Worm (Caenorhabditis elegans) whole organism, L1 larva: Measurements from ENCODE around the gene mlt-9.

ENCODE experiments used
- C16A3.4 ChIP-seq: fragments of 150-350 bp; optimal IDR thresholded peaks from 2 replicates; lab custom pipeline; 2014; ENCODE audit warnings: missing biosample characterization, missing genetic modification characterization
- F16B12.6 ChIP-seq: fragments of 150-350 bp; optimal IDR thresholded peaks from 2 replicates; lab custom pipeline; 2014; ENCODE audit warnings: missing biosample characterization, missing genetic modification characterization
- aha-1 ChIP-seq: fragments of 150-350 bp; optimal IDR thresholded peaks from 2 replicates; lab custom pipeline; 2014; ENCODE audit warnings: missing biosample characterization, missing genetic modification characterization
- alr-1 ChIP-seq: fragments of 200-800 bp; sonication (Bioruptor generic); optimal IDR thresholded peaks from 2 replicates; lab custom pipeline; 2018; ENCODE audit warnings: borderline replicate concordance, mild to moderate bottlenecking, missing genetic modification characterization, missing compliant biosample characterization
- blmp-1 ChIP-seq: fragments of 150-350 bp; optimal IDR thresholded peaks from 2 replicates; lab custom pipeline; 2014; ENCODE audit warnings: missing biosample characterization, missing genetic modification characterization
- ceh-63 ChIP-seq: fragments of 200-800 bp; sonication (Bioruptor generic); optimal IDR thresholded peaks from 2 replicates; lab custom pipeline; 2018; ENCODE audit warnings: mild to moderate bottlenecking, missing genetic modification characterization, missing compliant biosample characterization
- ces-1 ChIP-seq: fragments of 150-350 bp; optimal IDR thresholded peaks from 2 replicates; lab custom pipeline; 2014; ENCODE audit warnings: missing biosample characterization, missing genetic modification reagents, missing genetic modification characterization
- efl-1 ChIP-seq, 4 experiments: fragments of 150-350 bp; optimal IDR thresholded peaks in 3 of 4; peaks in 1 of 4; 1 replicate in 1 of 4; 2 replicates in 3 of 4; lab custom pipeline; 2014; ENCODE audit warnings: missing biosample characterization in 2 of 4, missing genetic modification characterization in 2 of 4, missing genetic modification reagents in 2 of 4
- efl-3 ChIP-seq: fragments of 200-800 bp; sonication (Bioruptor generic); optimal IDR thresholded peaks from 2 replicates; lab custom pipeline; 2018; ENCODE audit warnings: mild to moderate bottlenecking, missing genetic modification characterization, missing compliant biosample characterization
- egl-13 ChIP-seq: sonication (generic microtip); optimal IDR thresholded peaks from 2 replicates; lab custom pipeline; 2016; ENCODE audit warnings: missing genotype, missing genetic modification reagents, missing genetic modification characterization, missing compliant biosample characterization
- egl-27 ChIP-seq, 2 experiments: fragments of 150-350 bp in 1 of 2; sonication (generic microtip); optimal IDR thresholded peaks; 3 replicates each; lab custom pipeline; 2017 to 2018; ENCODE audit warnings: missing biosample characterization in 2 of 2, missing genetic modification characterization in 2 of 2, missing genetic modification reagents in 2 of 2
- elt-2 ChIP-seq: sonication (generic microtip); optimal IDR thresholded peaks from 2 replicates; lab custom pipeline; 2016; ENCODE audit warnings: missing genetic modification characterization, mild to moderate bottlenecking, inconsistent platforms, missing compliant biosample characterization, missing genetic modification reagents
- elt-3 ChIP-seq, 6 experiments: fragments of 150-350 bp in 1 of 6; sonication (generic microtip); optimal IDR thresholded peaks; 2 replicates each; lab custom pipeline; 2017 to 2018; ENCODE audit warnings: missing biosample characterization in 6 of 6, missing genetic modification characterization in 6 of 6, inconsistent platforms in 1 of 6
- fkh-10 ChIP-seq: sonication (generic microtip); optimal IDR thresholded peaks from 2 replicates; lab custom pipeline; 2017; ENCODE audit warnings: missing biosample characterization, missing genetic modification reagents, missing genetic modification characterization
- fkh-4 ChIP-seq: sonication (generic microtip); optimal IDR thresholded peaks from 2 replicates; lab custom pipeline; 2016; ENCODE audit warnings: missing compliant biosample characterization, missing genetic modification characterization, borderline replicate concordance
- fkh-8 ChIP-seq: sonication (generic microtip); optimal IDR thresholded peaks from 2 replicates; lab custom pipeline; 2016; ENCODE audit warnings: mild to moderate bottlenecking, missing genetic modification characterization, missing compliant biosample characterization
- grh-1 ChIP-seq: fragments of 200-800 bp; sonication (Bioruptor generic); IDR thresholded peaks from 2 replicates; pipeline ENCODE4 v1.3.6; 2022; ENCODE audit warnings: missing genetic modification reagents, missing genetic modification characterization, missing compliant biosample characterization
- hlh-17 ChIP-seq: fragments of 200-800 bp; sonication (Bioruptor generic); optimal IDR thresholded peaks from 2 replicates; lab custom pipeline; 2018; ENCODE audit warnings: missing genetic modification characterization, mild to moderate bottlenecking, missing compliant biosample characterization, moderate library complexity, borderline replicate concordance
- hpl-2 ChIP-seq: fragments of 150-350 bp; optimal IDR thresholded peaks from 2 replicates; lab custom pipeline; 2014; ENCODE audit warnings: missing biosample characterization, missing genetic modification reagents, missing genetic modification characterization
- lin-13 ChIP-seq: fragments of 150-350 bp; optimal IDR thresholded peaks from 2 replicates; lab custom pipeline; 2014; ENCODE audit warnings: missing biosample characterization, missing genetic modification reagents, missing genetic modification characterization
- lin-35 ChIP-seq, 2 experiments: fragments of 150-350 bp; optimal IDR thresholded peaks; 2 replicates each; lab custom pipeline; 2014; ENCODE audit warnings: missing biosample characterization in 2 of 2, missing genetic modification characterization in 2 of 2, missing genetic modification reagents in 2 of 2
- lin-39 ChIP-seq: fragments of 150-350 bp; optimal IDR thresholded peaks from 2 replicates; lab custom pipeline; 2014; ENCODE audit warnings: missing biosample characterization, missing genetic modification reagents, missing genetic modification characterization
- mab-9 ChIP-seq: fragments of 200-800 bp; sonication (Bioruptor generic); IDR thresholded peaks from 2 replicates; pipeline ENCODE4 v1.3.6; 2022; ENCODE audit warnings: missing genetic modification reagents, missing genetic modification characterization, missing compliant biosample characterization
- mdl-1 ChIP-seq, 2 experiments: fragments of 150-350 bp; optimal IDR thresholded peaks; 2 replicates each; lab custom pipeline; 2014 to 2017; ENCODE audit warnings: missing biosample characterization in 2 of 2, missing genetic modification characterization in 2 of 2, inconsistent platforms in 1 of 2
- mef-2 ChIP-seq: fragments of 150-350 bp; optimal IDR thresholded peaks from 2 replicates; lab custom pipeline; 2014; ENCODE audit warnings: missing biosample characterization, missing genetic modification characterization
- nhr-19 ChIP-seq: fragments of 200-800 bp; sonication (Bioruptor generic); conservative IDR thresholded peaks from 2 replicates; pipeline ENCODE4 v1.3.6; 2022; ENCODE audit warnings: missing genetic modification characterization, missing compliant biosample characterization
- nhr-28 ChIP-seq: fragments of 150-350 bp; optimal IDR thresholded peaks from 2 replicates; lab custom pipeline; 2014; ENCODE audit warnings: missing biosample characterization, missing genetic modification characterization
- nhr-47 ChIP-seq: sonication (generic microtip); optimal IDR thresholded peaks from 2 replicates; lab custom pipeline; 2016; ENCODE audit warnings: mild to moderate bottlenecking, missing genetic modification characterization, moderate library complexity, missing compliant biosample characterization
- nhr-71 ChIP-seq: sonication (generic microtip); optimal IDR thresholded peaks from 2 replicates; lab custom pipeline; 2016; ENCODE audit warnings: mild to moderate bottlenecking, missing genetic modification characterization, moderate library complexity, missing compliant biosample characterization
- nhr-76 ChIP-seq: sonication (generic microtip); optimal IDR thresholded peaks from 2 replicates; lab custom pipeline; 2017; ENCODE audit warnings: missing biosample characterization, missing genetic modification characterization
- nhr-77 ChIP-seq: fragments of 150-350 bp; optimal IDR thresholded peaks from 2 replicates; lab custom pipeline; 2014; ENCODE audit warnings: missing biosample characterization, missing genetic modification characterization
- nhr-84 ChIP-seq: sonication (generic microtip); optimal IDR thresholded peaks from 2 replicates; lab custom pipeline; 2017; ENCODE audit warnings: missing biosample characterization, missing genetic modification characterization
- nhr-85 ChIP-seq: sonication (generic microtip); peaks from one replicate; lab custom pipeline; 2016; ENCODE audit warnings: missing genetic modification characterization, inconsistent platforms, missing compliant biosample characterization
- nhr-90 ChIP-seq: sonication (generic microtip); optimal IDR thresholded peaks from 2 replicates; lab custom pipeline; 2016; ENCODE audit warnings: mild to moderate bottlenecking, missing genetic modification characterization, missing compliant biosample characterization; ENCODE audit not compliant: poor library complexity
- pqm-1 ChIP-seq: sonication (generic microtip); optimal IDR thresholded peaks from 3 replicates; lab custom pipeline; 2017; ENCODE audit warnings: missing biosample characterization, missing genetic modification characterization
- rnt-1 ChIP-seq: sonication (generic microtip); optimal IDR thresholded peaks from 2 replicates; lab custom pipeline; 2016; ENCODE audit warnings: mild to moderate bottlenecking, missing genetic modification characterization, moderate library complexity, missing compliant biosample characterization
- snpc-4 ChIP-seq: fragments of 150-350 bp; optimal IDR thresholded peaks from 2 replicates; lab custom pipeline; 2014; ENCODE audit warnings: missing biosample characterization, missing genetic modification characterization
- snu-23 ChIP-seq: sonication (generic microtip); optimal IDR thresholded peaks from 2 replicates; lab custom pipeline; 2016; ENCODE audit warnings: missing genetic modification characterization, missing compliant biosample characterization
- sox-4 ChIP-seq: sonication (generic microtip); optimal IDR thresholded peaks from 2 replicates; lab custom pipeline; 2016; ENCODE audit warnings: missing genetic modification characterization, missing compliant biosample characterization
- sptf-1 ChIP-seq: fragments of 150-350 bp; optimal IDR thresholded peaks from 2 replicates; lab custom pipeline; 2014; ENCODE audit warnings: missing biosample characterization, missing genetic modification characterization
- sup-37 ChIP-seq: fragments of 200-800 bp; sonication (Bioruptor generic); optimal IDR thresholded peaks from 2 replicates; lab custom pipeline; 2018; ENCODE audit warnings: mild to moderate bottlenecking, missing genetic modification characterization, missing compliant biosample characterization
- tbx-2 ChIP-seq: sonication (generic microtip); optimal IDR thresholded peaks from 2 replicates; lab custom pipeline; 2016; ENCODE audit warnings: missing genetic modification characterization, missing compliant biosample characterization
- tlp-1 ChIP-seq: fragments of 150-350 bp; optimal IDR thresholded peaks from 2 replicates; lab custom pipeline; 2014; ENCODE audit warnings: missing biosample characterization, missing genetic modification characterization
- unc-30 ChIP-seq: sonication (generic microtip); optimal IDR thresholded peaks from 2 replicates; lab custom pipeline; 2017; ENCODE audit warnings: missing biosample characterization, missing genetic modification characterization
- unc-62 ChIP-seq: fragments of 150-350 bp; optimal IDR thresholded peaks from 2 replicates; lab custom pipeline; 2014; ENCODE audit warnings: missing biosample characterization, missing genetic modification reagents, missing genetic modification characterization
- vab-15 ChIP-seq: sonication (generic microtip); optimal IDR thresholded peaks from 2 replicates; lab custom pipeline; 2017; ENCODE audit warnings: missing genotype, mild to moderate bottlenecking, missing genetic modification characterization, missing compliant biosample characterization
- zag-1 ChIP-seq: fragments of 150-350 bp; optimal IDR thresholded peaks from 2 replicates; lab custom pipeline; 2014; ENCODE audit warnings: missing biosample characterization, missing genetic modification characterization
- ztf-11 ChIP-seq, 2 experiments: sonication (generic microtip); optimal IDR thresholded peaks; 2 replicates each; lab custom pipeline; 2016 to 2017; ENCODE audit warnings: missing genetic modification characterization in 2 of 2, missing biosample characterization in 1 of 2, missing compliant biosample characterization in 1 of 2

The mlt-9 gene

DNA sequence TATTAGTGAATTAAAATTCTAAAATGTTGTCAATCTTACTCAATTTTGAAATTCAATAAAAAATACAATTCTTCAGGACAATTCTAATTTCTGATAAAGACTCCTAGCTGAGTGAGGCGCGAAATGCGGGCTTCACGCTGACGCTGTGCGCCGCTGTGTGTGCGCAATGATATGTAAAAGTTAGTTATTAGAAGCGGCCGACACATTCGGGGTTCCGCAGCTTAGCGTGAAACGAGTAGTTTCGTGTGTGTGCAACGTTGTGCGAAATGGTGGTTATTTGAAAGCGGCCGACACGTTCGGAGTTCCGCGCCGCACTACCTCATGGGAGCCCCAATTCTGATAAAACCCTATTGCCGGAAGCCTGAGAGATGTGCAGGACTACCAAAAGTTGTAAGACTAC lies 32.4 kb downstream of the mlt-9 start:
- TF ChIP-seq snpc-4 (peak; percentile 11), efl-1 (optimal IDR thresholded peaks at IDR 0.05; lab: Kevin White, UChicago) (no peak), efl-1 (GFP tag; optimal IDR thresholded peaks at IDR 0.05 in 1 of 2; lab: Kevin White, UChicago) (peak in 1 of 2 experiments; percentile 53), ceh-63 (GFP tag; lab: Kevin White, UChicago) (no peak), nhr-85 (tag; lab: Kevin White, UChicago) (peak; percentile 9)

DNA sequence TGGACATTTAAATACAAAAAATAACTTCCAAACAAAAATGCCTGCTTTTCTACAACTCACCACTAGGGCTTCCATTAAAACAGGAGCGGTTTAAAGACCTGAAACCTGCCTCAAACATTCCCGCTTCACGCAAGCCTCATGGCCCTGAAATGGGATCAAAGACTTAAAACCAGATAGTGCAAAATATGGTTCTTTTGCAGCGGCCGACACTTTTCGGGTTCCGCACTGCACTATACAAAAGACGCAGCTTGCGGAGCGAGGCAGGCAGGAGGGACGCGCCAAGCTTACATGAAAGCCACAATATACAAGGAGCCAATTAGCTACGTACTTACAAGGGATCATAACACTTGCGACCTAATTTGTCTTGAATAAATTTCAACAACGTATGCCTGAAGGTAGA lies 34.1 kb downstream of the mlt-9 start:
- TF ChIP-seq fkh-8 (tag; lab: Kevin White, UChicago) (no peak), tbx-2 (tag; lab: Kevin White, UChicago) (no peak), nhr-77 (tag; lab: Kevin White, UChicago) (no peak), snpc-4 (peak; percentile 34), egl-27 (tag; optimal IDR thresholded peaks at IDR 0.05; lab: Kevin White, UChicago) (no peak)

DNA sequence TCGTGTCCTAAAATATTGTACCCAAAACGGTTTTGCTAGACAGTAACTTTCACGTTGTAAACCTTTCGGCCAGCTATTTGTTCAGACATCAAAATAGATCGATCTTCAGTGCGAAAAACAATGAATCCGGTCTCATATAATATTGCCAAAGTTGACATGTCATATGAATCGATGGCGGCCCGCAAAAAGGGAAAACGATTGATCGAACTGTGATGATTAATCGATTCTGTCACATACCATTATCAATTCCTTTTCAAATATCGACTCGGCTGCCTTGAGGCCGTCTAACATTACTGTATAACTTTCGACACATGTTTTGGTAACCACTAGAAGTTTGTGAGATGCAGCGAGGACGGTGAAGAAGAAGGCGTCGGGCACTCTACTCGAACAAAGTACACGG lies 34.7 kb downstream of the mlt-9 start:
- TF ChIP-seq unc-62 (no peak), mab-9 (GFP tag; lab: Robert Waterston, UW) (no peak), hlh-17 (GFP tag; lab: Kevin White, UChicago) (no peak), lin-39 (tag; lab: Kevin White, UChicago) (no peak), elt-3 (tag; optimal IDR thresholded peaks at IDR 0.05; lab: Kevin White, UChicago) (peak in 2 of 6 experiments; percentile 71 to 72), pqm-1 (tag; lab: Kevin White, UChicago) (no peak), mdl-1 (tag; optimal IDR thresholded peaks at IDR 0.05; lab: Kevin White, UChicago) (peak in 1 of 2 experiments; percentile 35), fkh-10 (no peak), elt-2 (tag; lab: Kevin White, UChicago) (no peak), nhr-47 (tag; lab: Kevin White, UChicago) (no peak), blmp-1 (tag; lab: Kevin White, UChicago) (peak; percentile 94), nhr-77 (tag; lab: Kevin White, UChicago) (no peak), C16A3.4 (tag; lab: Kevin White, UChicago) (no peak), sup-37 (no peak), fkh-4 (tag; lab: Kevin White, UChicago) (no peak), vab-15 (tag; lab: Kevin White, UChicago) (no peak), nhr-71 (tag; lab: Kevin White, UChicago) (peak; percentile 80), lin-35 (GFP tag; optimal IDR thresholded peaks at IDR 0.05; lab: Kevin White, UChicago) (peak in 1 of 2 experiments; percentile 35), sptf-1 (no peak), F16B12.6 (tag; lab: Kevin White, UChicago) (no peak), ceh-63 (GFP tag; lab: Kevin White, UChicago) (no peak), egl-13 (tag; lab: Kevin White, UChicago) (no peak), ztf-11 (tag; optimal IDR thresholded peaks at IDR 0.05; lab: Kevin White, UChicago) (no peak), nhr-84 (tag; lab: Kevin White, UChicago) (no peak), efl-3 (no peak), rnt-1 (tag; lab: Kevin White, UChicago) (no peak), nhr-76 (tag; lab: Kevin White, UChicago) (no peak), lin-13 (no peak), alr-1 (no peak), mef-2 (tag; lab: Kevin White, UChicago) (no peak), sox-4 (tag; lab: Kevin White, UChicago) (no peak), snpc-4 (no peak), nhr-19 (GFP tag; lab: Robert Waterston, UW) (peak; percentile 49), nhr-28 (tag; lab: Kevin White, UChicago) (no peak), grh-1 (GFP tag; lab: Robert Waterston, UW) (0 out of 2 replicates have a peak, but pooled peaks have one; percentile 61), nhr-90 (tag; lab: Kevin White, UChicago) (peak; percentile 74), snu-23 (GFP tag; lab: Kevin White, UChicago) (peak; percentile 67), hpl-2 (GFP tag; lab: Kevin White, UChicago) (no peak), aha-1 (no peak), ces-1 (no peak), fkh-8 (tag; lab: Kevin White, UChicago) (no peak), nhr-85 (tag; lab: Kevin White, UChicago) (peak; percentile 96), tlp-1 (tag; lab: Kevin White, UChicago) (no peak), zag-1 (tag; lab: Kevin White, UChicago) (no peak), unc-30 (tag; lab: Kevin White, UChicago) (no peak)
